Fruit fly (Drosophila melanogaster): ENCODE data around the gene CG34302.

CG34302 gene

DNA sequence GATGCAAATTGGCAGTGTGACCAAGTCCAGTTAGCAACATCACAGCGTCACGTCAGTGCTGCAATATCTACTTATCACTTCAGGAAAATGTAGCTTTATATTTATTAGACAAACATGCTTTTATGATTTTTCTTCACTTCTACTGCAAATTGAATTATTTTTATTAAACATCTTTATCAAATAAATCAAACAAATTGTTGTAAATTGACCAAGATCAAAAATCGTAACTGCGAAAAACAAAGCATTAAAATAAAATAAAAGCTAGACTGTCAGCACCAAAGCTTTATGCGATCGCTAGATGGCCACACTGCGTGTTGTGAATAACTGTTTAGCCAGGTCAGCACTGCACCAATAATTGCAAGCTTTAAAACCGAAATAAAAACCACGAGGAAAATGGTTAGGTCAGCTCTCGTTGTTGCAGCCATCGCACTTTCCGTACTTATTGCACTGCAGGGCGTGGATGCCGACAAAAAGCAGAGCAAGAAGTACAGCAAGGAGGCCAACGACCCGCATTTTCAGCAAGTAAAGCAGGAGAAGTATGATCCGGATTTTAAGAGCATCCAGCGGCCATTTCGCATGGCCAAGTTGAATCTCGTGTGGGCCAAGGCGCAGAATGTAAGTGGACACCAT, 32.3 kb downstream of the CG34302 start, which contains the start of the genes CG12945 and CG8507 (continued):
- TF ChIP-seq sr (GFP tag; IDR thresholded peaks at IDR 0.05) (no peak), zfh1 (GFP tag; IDR thresholded peaks at IDR 0.05) (no peak), CG11085 (GFP tag; IDR thresholded peaks at IDR 0.05) (no peak), Dad (GFP tag; optimal IDR thresholded peaks at IDR 0.05) (peak; percentile 26), Blimp-1 (GFP tag; optimal IDR thresholded peaks at IDR 0.05) (peak; percentile 28), Dll (GFP tag; IDR thresholded peaks at IDR 0.05; ENCODE audit: partially characterized antibody) (0 out of 4 replicates have a peak, but pooled peaks have one; percentile 37), CG13296 (GFP tag; optimal IDR thresholded peaks at IDR 0.05) (no peak), HLH54F (GFP tag; optimal IDR thresholded peaks at IDR 0.05) (peak; percentile 33), dm (GFP tag; optimal IDR thresholded peaks at IDR 0.05) (peak; percentile 34), Hmx (GFP tag; optimal IDR thresholded peaks at IDR 0.05) (no peak), CG18476 (GFP tag; optimal IDR thresholded peaks at IDR 0.05) (peak; percentile 26), CG7745 (tag; optimal IDR thresholded peaks at IDR 0.05) (no peak), ERR (GFP tag; optimal IDR thresholded peaks at IDR 0.05) (no peak), CG30020 (tag; optimal IDR thresholded peaks at IDR 0.05) (peak; percentile 52), unc-4 (GFP tag; IDR thresholded peaks at IDR 0.05; ENCODE audit: partially characterized antibody) (0 out of 2 replicates have a peak, but pooled peaks have one; percentile 31), CG15514 (GFP tag; optimal IDR thresholded peaks at IDR 0.05) (peak; percentile 40), CG6254 (GFP tag; optimal IDR thresholded peaks at IDR 0.05) (no peak), zfh2 (GFP tag; optimal IDR thresholded peaks at IDR 0.05) (peak; percentile 69), Gug (GFP tag; IDR thresholded peaks at IDR 0.05) (peak; percentile 36; the same call in 1 of the 4 replicates), sens (GFP tag) (peak; percentile 85), CG5245 (GFP tag; optimal IDR thresholded peaks at IDR 0.05) (peak; percentile 2), CG12155 (GFP tag; optimal IDR thresholded peaks at IDR 0.05) (peak; percentile 35), Poxn (GFP tag; IDR thresholded peaks at IDR 0.05) (no peak), emc (GFP tag; optimal IDR thresholded peaks at IDR 0.05) (no peak), CG9932 (GFP tag; IDR thresholded peaks at IDR 0.05) (peak; percentile 67), lmd (GFP tag; IDR thresholded peaks at IDR 0.05) (peak; percentile 51; the same call in 1 of the 2 replicates), oc (tag; optimal IDR thresholded peaks at IDR 0.05) (no peak), CG10209 (GFP tag; optimal IDR thresholded peaks at IDR 0.05) (peak; percentile 16), Ssrp (tag; optimal IDR thresholded peaks at IDR 0.05) (peak; percentile 28), tgo (GFP tag; IDR thresholded peaks at IDR 0.05) (peak; percentile 56; the same call in 2 of the 3 replicates), CG10431 (GFP tag; optimal IDR thresholded peaks at IDR 0.05) (no peak), CG1603 (tag; optimal IDR thresholded peaks at IDR 0.05) (peak; percentile 32), Pdp1 (GFP tag; optimal IDR thresholded peaks at IDR 0.05) (peak; percentile 56 to 59), nmo (GFP tag; optimal IDR thresholded peaks at IDR 0.05) (peak; percentile 80), D19A (tag; optimal IDR thresholded peaks at IDR 0.05) (no peak), aop (GFP tag; IDR thresholded peaks at IDR 0.05) (no peak), Usf (GFP tag; optimal IDR thresholded peaks at IDR 0.05) (no peak), CG7556 (GFP tag; optimal IDR thresholded peaks at IDR 0.05) (no peak), Sry-δ (GFP tag; optimal IDR thresholded peaks at IDR 0.05) (peak; percentile 39), CG7786 (GFP tag; optimal IDR thresholded peaks at IDR 0.05) (peak; percentile 38), CG32532 (GFP tag; IDR thresholded peaks at IDR 0.05) (no peak; the same call in 1 of the 2 replicates), tna (GFP tag; IDR thresholded peaks at IDR 0.05; ENCODE audit: partially characterized antibody) (no peak), bigmax (GFP tag; optimal IDR thresholded peaks at IDR 0.05) (no peak), odd (GFP tag; optimal IDR thresholded peaks at IDR 0.05) (no peak), E2f1 (GFP tag; IDR thresholded peaks at IDR 0.05) (no peak), trem (tag; optimal IDR thresholded peaks at IDR 0.05) (peak; percentile 34), pho (GFP tag; optimal IDR thresholded peaks at IDR 0.05) (peak; percentile 33), row (GFP tag; IDR thresholded peaks at IDR 0.05) (peak; percentile 93), TFAM (GFP tag; optimal IDR thresholded peaks at IDR 0.05) (no peak), CG17912 (GFP tag; optimal IDR thresholded peaks at IDR 0.05) (no peak)

Data from whole organism, embryonic.